Fruit fly (Drosophila melanogaster): Measurements from ENCODE around the gene CG11286.

The CG11286 gene

dm6 chr3R:7809662-7810621 is 38.4 kb upstream of the CG11286 start, which contains the start of the genes CG2993 and sgll (continued):
- TF ChIP-seq crp (GFP tag; optimal IDR thresholded peaks at IDR 0.05) (peak in 1 of 2 experiments; percentile 41), CG11695 (GFP tag; IDR thresholded peaks at IDR 0.05) (no peak), maf-S (GFP tag; optimal IDR thresholded peaks at IDR 0.05) (peak; percentile 88), CG5245 (GFP tag; optimal IDR thresholded peaks at IDR 0.05) (peak; percentile 98), zfh1 (GFP tag; IDR thresholded peaks at IDR 0.05) (peak; percentile 97), Antp (GFP tag; optimal IDR thresholded peaks at IDR 0.05) (peak; percentile 97), CG34422 (GFP tag; IDR thresholded peaks at IDR 0.05) (peak; percentile 93), CG17612 (GFP tag; IDR thresholded peaks at IDR 0.05) (peak; percentile 84), disco-r (GFP tag; optimal IDR thresholded peaks at IDR 0.05) (peak; percentile 82), CG18476 (GFP tag; optimal IDR thresholded peaks at IDR 0.05) (peak; percentile 40), stc (GFP tag; IDR thresholded peaks at IDR 0.05) (peak; percentile 82), CG2199 (GFP tag; IDR thresholded peaks at IDR 0.05) (peak; percentile 93), CG13775 (GFP tag; optimal IDR thresholded peaks at IDR 0.05) (peak; percentile 72), onecut (GFP tag; IDR thresholded peaks at IDR 0.05) (peak; percentile 92), Xrp1 (GFP tag; IDR thresholded peaks at IDR 0.05) (no peak; the same call in 1 of the 2 replicates), twi (tag; optimal IDR thresholded peaks at IDR 0.05) (peak; percentile 74), exex (tag; optimal IDR thresholded peaks at IDR 0.05) (no peak), CG13287 (GFP tag; IDR thresholded peaks at IDR 0.05; ENCODE audit: partially characterized antibody) (peak; percentile 48), CG30403 (GFP tag; optimal IDR thresholded peaks at IDR 0.05) (peak; percentile 96), Neu2 (GFP tag; optimal IDR thresholded peaks at IDR 0.05; ENCODE audit: borderline replicate concordance) (peak; percentile 55), tgo (GFP tag; IDR thresholded peaks at IDR 0.05) (peak; percentile 92), CG11696 (GFP tag; IDR thresholded peaks at IDR 0.05) (peak; percentile 82), lola (GFP tag; optimal IDR thresholded peaks at IDR 0.05) (no peak), CG18262 (tag; optimal IDR thresholded peaks at IDR 0.05) (peak; percentile 82), fd64A (GFP tag; optimal IDR thresholded peaks at IDR 0.05) (no peak), pb (GFP tag; optimal IDR thresholded peaks at IDR 0.05) (peak; percentile 87), CG12236 (GFP tag; optimal IDR thresholded peaks at IDR 0.05) (peak; percentile 83), Six4 (GFP tag; optimal IDR thresholded peaks at IDR 0.05) (peak; percentile 87), Elba2 (GFP tag; optimal IDR thresholded peaks at IDR 0.05) (peak; percentile 81), CG4617 (GFP tag; optimal IDR thresholded peaks at IDR 0.05; ENCODE audit: borderline replicate concordance) (peak; percentile 86), scrt (GFP tag; optimal IDR thresholded peaks at IDR 0.05) (peak; percentile 18), wek (GFP tag; optimal IDR thresholded peaks at IDR 0.05) (peak; percentile 62), D (optimal IDR thresholded peaks at IDR 0.05) (no peak), D (GFP tag; optimal IDR thresholded peaks at IDR 0.05) (peak; percentile 80), CG11247 (GFP tag; IDR thresholded peaks at IDR 0.05) (peak; percentile 98), eve (GFP tag; optimal IDR thresholded peaks at IDR 0.05) (no peak), usp (GFP tag; optimal IDR thresholded peaks at IDR 0.05) (no peak), Gsc (GFP tag; IDR thresholded peaks at IDR 0.05) (peak; percentile 81), so (GFP tag; IDR thresholded peaks at IDR 0.05) (peak; percentile 57; the same call in 2 of the 3 replicates), Ssrp (tag; optimal IDR thresholded peaks at IDR 0.05) (peak; percentile 76), Dip3 (GFP tag; optimal IDR thresholded peaks at IDR 0.05) (peak; percentile 85), Eip74EF (GFP tag; optimal IDR thresholded peaks at IDR 0.05) (no peak), grau (tag; optimal IDR thresholded peaks at IDR 0.05) (peak; percentile 87), MTF-1 (GFP tag; optimal IDR thresholded peaks at IDR 0.05; ENCODE audit: borderline replicate concordance) (peak; percentile 93), dm (GFP tag; optimal IDR thresholded peaks at IDR 0.05) (peak; percentile 78), Asciz (GFP tag; optimal IDR thresholded peaks at IDR 0.05) (peak; percentile 35), sens-2 (GFP tag; IDR thresholded peaks at IDR 0.05) (peak; percentile 85), CG9797 (GFP tag; optimal IDR thresholded peaks at IDR 0.05) (peak; percentile 73)

Data from whole organism, embryonic.